Worm (Caenorhabditis elegans): Measurements from ENCODE around the gene Y26G10.6.

The Y26G10.6 gene

DNA sequence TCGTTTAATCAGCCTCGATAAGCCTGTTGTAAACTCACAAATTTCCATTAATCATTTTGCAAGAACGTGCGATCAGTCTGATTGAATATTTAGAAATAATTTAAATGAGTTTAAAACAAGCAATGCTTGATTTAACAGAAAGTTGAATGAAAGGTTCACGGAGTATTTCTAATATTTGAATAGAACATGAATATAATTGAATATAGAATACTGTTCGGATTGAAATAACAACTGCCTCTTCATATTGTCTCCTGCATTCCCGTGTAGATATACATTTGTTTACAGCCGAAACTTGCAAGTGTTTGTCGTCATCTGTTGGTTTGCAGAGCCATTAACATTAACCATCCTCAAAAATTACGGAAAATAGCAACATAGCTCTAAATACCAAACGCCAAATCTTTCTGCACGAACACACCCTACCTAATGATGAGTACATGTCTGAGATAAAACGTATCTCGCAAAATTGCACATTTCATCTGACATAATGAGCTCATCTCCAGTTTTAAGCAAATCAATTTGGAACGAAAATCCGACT lies 1.0 kb downstream of the Y26G10.6 start, which contains the start of the genes Y26G10.5 and srh-32:
Y26G10.5 (minus strand) TSS at position 101 of the 535 bp plus-strand sequence.
srh-32 (plus strand) TSS at position 485 of the 535 bp plus-strand sequence.
- TF ChIP-seq unc-39 (tag; optimal IDR thresholded peaks at IDR 0.05) (no peak), mbf-1 (tag; optimal IDR thresholded peaks at IDR 0.05) (no peak), gmeb-1 (tag; optimal IDR thresholded peaks at IDR 0.05) (no peak), nhr-12 (tag; optimal IDR thresholded peaks at IDR 0.05) (no peak), sma-9 (GFP tag; optimal IDR thresholded peaks at IDR 0.05) (no peak), sma-9 (tag; optimal IDR thresholded peaks at IDR 0.05) (no peak), mab-5 (tag; optimal IDR thresholded peaks at IDR 0.05) (no peak), nhr-237 (tag; optimal IDR thresholded peaks at IDR 0.05) (no peak), ztf-4 (tag; optimal IDR thresholded peaks at IDR 0.05) (no peak), nhr-6 (tag; optimal IDR thresholded peaks at IDR 0.05) (no peak), ztf-11 (tag; optimal IDR thresholded peaks at IDR 0.05) (no peak), ztf-1 (GFP tag; conservative IDR thresholded peaks at IDR 0.05) (no peak), snpc-4 (tag; optimal IDR thresholded peaks at IDR 0.05) (no peak), lsy-2 (tag; optimal IDR thresholded peaks at IDR 0.05) (no peak), R02D3.7 (tag; optimal IDR thresholded peaks at IDR 0.05) (no peak), nhr-21 (tag; optimal IDR thresholded peaks at IDR 0.05) (no peak)

ce11 chrV:17705814-17706213 lies 6.1 kb downstream of the Y26G10.6 start, which contains the start of gene W06D12.6:
TSS of gene W06D12.6 (plus strand) at chrV:17706114.
- TF ChIP-seq unc-39 (tag; optimal IDR thresholded peaks at IDR 0.05) (no peak), mdl-1 (tag; optimal IDR thresholded peaks at IDR 0.05) (no peak), unc-55 (GFP tag; optimal IDR thresholded peaks at IDR 0.05) (no peak), ama-1 (optimal IDR thresholded peaks at IDR 0.05) (no peak), ceh-16 (tag; optimal IDR thresholded peaks at IDR 0.05) (no peak), alr-1 (tag; optimal IDR thresholded peaks at IDR 0.05) (no peak), nhr-6 (tag; optimal IDR thresholded peaks at IDR 0.05) (no peak), dmd-4 (tag; optimal IDR thresholded peaks at IDR 0.05) (no peak), nhr-11 (tag; optimal IDR thresholded peaks at IDR 0.05) (no peak), sma-3 (GFP tag; optimal IDR thresholded peaks at IDR 0.05) (no peak), nhr-237 (tag; optimal IDR thresholded peaks at IDR 0.05) (no peak), mbf-1 (tag; optimal IDR thresholded peaks at IDR 0.05) (no peak), aly-2 (tag; optimal IDR thresholded peaks at IDR 0.05) (no peak), ZK546.5 (tag; optimal IDR thresholded peaks at IDR 0.05) (no peak), zag-1 (tag; optimal IDR thresholded peaks at IDR 0.05) (no peak), ceh-82 (tag; optimal IDR thresholded peaks at IDR 0.05) (no peak), nhr-25 (tag; optimal IDR thresholded peaks at IDR 0.05) (no peak)

DNA sequence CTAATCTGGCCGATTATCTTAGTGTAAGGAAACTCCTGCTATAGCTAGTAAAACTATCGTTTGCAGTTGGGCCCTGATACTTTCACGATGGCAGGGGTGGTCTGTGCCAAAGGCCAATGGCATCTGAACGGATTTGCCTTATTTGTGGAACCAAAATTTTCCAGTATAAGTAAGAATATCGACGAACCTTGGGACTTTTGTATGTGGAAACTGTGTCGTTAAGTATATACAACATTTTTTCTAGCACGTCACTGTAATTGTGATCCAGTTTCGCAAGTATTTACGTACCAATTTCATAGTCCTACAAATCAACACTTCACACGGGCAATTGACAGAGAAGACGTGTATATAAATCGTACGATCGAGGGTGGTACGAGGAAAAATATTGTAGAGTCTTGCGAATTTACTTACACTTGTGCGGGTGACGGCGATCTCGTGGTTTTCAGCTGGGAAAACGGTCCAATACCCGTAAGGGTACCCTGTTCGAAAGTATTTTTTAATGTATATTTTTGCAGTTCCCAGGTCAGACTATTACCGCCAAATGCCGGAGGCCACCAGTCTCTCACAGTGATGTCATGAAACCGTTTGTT lies 6.6 kb downstream of the Y26G10.6 start:
- no peak for TF ChIP-seq mab-5 (tag; optimal IDR thresholded peaks at IDR 0.05)
- no peak for TF ChIP-seq ceh-16 (tag; optimal IDR thresholded peaks at IDR 0.05)
- TF ChIP-seq aly-2 (tag; optimal IDR thresholded peaks at IDR 0.05), result no peak
- TF ChIP-seq sma-9 (GFP tag; optimal IDR thresholded peaks at IDR 0.05), result no peak
- TF ChIP-seq sma-9 (tag; optimal IDR thresholded peaks at IDR 0.05), result no peak
- no peak for TF ChIP-seq ztf-11 (tag; optimal IDR thresholded peaks at IDR 0.05)
- no peak for TF ChIP-seq lin-39 (tag; optimal IDR thresholded peaks at IDR 0.05)
- TF ChIP-seq nhr-237 (tag; optimal IDR thresholded peaks at IDR 0.05), result no peak
- no peak for TF ChIP-seq nhr-6 (tag; optimal IDR thresholded peaks at IDR 0.05)
- no peak for TF ChIP-seq R02D3.7 (tag; optimal IDR thresholded peaks at IDR 0.05)
- TF ChIP-seq nhr-77 (tag; optimal IDR thresholded peaks at IDR 0.05), result no peak
- no peak for TF ChIP-seq blmp-1 (tag; optimal IDR thresholded peaks at IDR 0.05; ENCODE audit: insufficient read depth)
- TF ChIP-seq ZK546.5 (tag; optimal IDR thresholded peaks at IDR 0.05), result no peak
- no peak for TF ChIP-seq egl-27 (tag; optimal IDR thresholded peaks at IDR 0.05)
- TF ChIP-seq sma-3 (GFP tag; optimal IDR thresholded peaks at IDR 0.05), result no peak
- TF ChIP-seq fos-1 (tag; optimal IDR thresholded peaks at IDR 0.05), result no peak
- TF ChIP-seq alr-1 (tag; optimal IDR thresholded peaks at IDR 0.05), result no peak
- TF ChIP-seq ceh-82 (tag; optimal IDR thresholded peaks at IDR 0.05), result no peak
- TF ChIP-seq peb-1 (tag; optimal IDR thresholded peaks at IDR 0.05), result no peak
- TF ChIP-seq snpc-4 (tag; optimal IDR thresholded peaks at IDR 0.05), result no peak
- no peak for TF ChIP-seq elt-3 (tag; optimal IDR thresholded peaks at IDR 0.05)

DNA sequence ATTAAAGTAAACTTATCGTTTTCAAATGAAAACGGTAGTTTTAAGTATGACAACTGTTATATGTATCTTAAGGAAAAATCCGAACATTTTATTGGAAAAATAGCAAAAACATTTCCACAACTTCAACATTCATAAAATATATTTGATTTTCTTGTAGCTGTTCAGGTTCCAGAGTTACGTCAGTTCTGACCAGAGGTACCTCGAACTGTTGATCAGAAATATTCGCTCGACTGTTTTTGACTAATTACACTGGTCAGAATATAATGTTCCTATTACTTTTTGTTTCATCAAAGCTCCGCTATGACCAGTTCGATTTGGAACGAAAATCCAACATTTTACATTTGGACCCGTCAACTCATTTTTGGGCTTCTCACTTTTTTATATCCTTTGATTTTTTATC lies 7.3 kb downstream of the Y26G10.6 start, which contains the start of gene srh-31:
srh-31 (plus strand) TSS at position 301 of the 400 bp plus-strand sequence.
- no peak for TF ChIP-seq ama-1 (optimal IDR thresholded peaks at IDR 0.05)
- TF ChIP-seq ceh-16 (tag; optimal IDR thresholded peaks at IDR 0.05), result no peak
- no peak for TF ChIP-seq ceh-82 (tag; optimal IDR thresholded peaks at IDR 0.05)
- TF ChIP-seq unc-55 (GFP tag; optimal IDR thresholded peaks at IDR 0.05), result no peak
- no peak for TF ChIP-seq snpc-4 (tag; optimal IDR thresholded peaks at IDR 0.05)
- no peak for TF ChIP-seq lin-11 (tag; optimal IDR thresholded peaks at IDR 0.05)
- no peak for TF ChIP-seq dmd-4 (tag; optimal IDR thresholded peaks at IDR 0.05)
- TF ChIP-seq sem-4 (tag; optimal IDR thresholded peaks at IDR 0.05), result no peak
- TF ChIP-seq unc-62 (GFP tag; optimal IDR thresholded peaks at IDR 0.05), result no peak
- TF ChIP-seq R02D3.7 (tag; optimal IDR thresholded peaks at IDR 0.05), result no peak
- TF ChIP-seq lin-13 (GFP tag; optimal IDR thresholded peaks at IDR 0.05), result no peak
- no peak for TF ChIP-seq aly-2 (tag; optimal IDR thresholded peaks at IDR 0.05)
- no peak for TF ChIP-seq ztf-11 (tag; optimal IDR thresholded peaks at IDR 0.05)
- TF ChIP-seq mdl-1 (tag; optimal IDR thresholded peaks at IDR 0.05), result no peak
- no peak for TF ChIP-seq crh-2 (tag; optimal IDR thresholded peaks at IDR 0.05)
- no peak for TF ChIP-seq Y55F3AM.14 (GFP tag; optimal IDR thresholded peaks at IDR 0.05)
